Fruit fly (Drosophila melanogaster): Measurements from ENCODE around the gene VhaM9.7-a.

VhaM9.7-a gene

dm6 chr3L:4232724-4233367, 29.7 kb upstream of the VhaM9.7-a start (continued):
- TF ChIP-seq CG15269 (tag; optimal IDR thresholded peaks at IDR 0.05), result peak; percentile 9
- peak; percentile 36 for TF ChIP-seq dmrt11E (tag; optimal IDR thresholded peaks at IDR 0.05)
- TF ChIP-seq TFAM (GFP tag; optimal IDR thresholded peaks at IDR 0.05), result no peak
- peak; percentile 70 for TF ChIP-seq sens (GFP tag)
- TF ChIP-seq nerfin-2 (GFP tag; IDR thresholded peaks at IDR 0.05; ENCODE audit: partially characterized antibody), result no peak
- TF ChIP-seq cad (GFP tag; optimal IDR thresholded peaks at IDR 0.05), result no peak
- no peak for TF ChIP-seq CG17359 (tag; optimal IDR thresholded peaks at IDR 0.05)
- peak in 1 of 2 experiments; percentile 12 for TF ChIP-seq chif (GFP tag; optimal IDR thresholded peaks at IDR 0.05)
- TF ChIP-seq CG3407 (GFP tag; optimal IDR thresholded peaks at IDR 0.05), result no peak
- no peak for TF ChIP-seq fru (optimal IDR thresholded peaks at IDR 0.05)
- no peak for TF ChIP-seq CG3163 (GFP tag; optimal IDR thresholded peaks at IDR 0.05)
- peak; percentile 55 for TF ChIP-seq CG7556 (GFP tag; optimal IDR thresholded peaks at IDR 0.05)
- no peak for TF ChIP-seq CG2116 (GFP tag; optimal IDR thresholded peaks at IDR 0.05)
- TF ChIP-seq CG2712 (tag; optimal IDR thresholded peaks at IDR 0.05), result peak; percentile 9
- TF ChIP-seq CG34422 (GFP tag; IDR thresholded peaks at IDR 0.05), result no peak
- peak; percentile 50 for TF ChIP-seq ac (GFP tag; optimal IDR thresholded peaks at IDR 0.05)
- no peak for TF ChIP-seq Atf6 (GFP tag; IDR thresholded peaks at IDR 0.05)
- TF ChIP-seq al (GFP tag; IDR thresholded peaks at IDR 0.05), result no peak
- TF ChIP-seq nmo (GFP tag; optimal IDR thresholded peaks at IDR 0.05), result peak; percentile 56
- no peak for TF ChIP-seq knrl (GFP tag; IDR thresholded peaks at IDR 0.05; ENCODE audit: partially characterized antibody)
- no peak for TF ChIP-seq ind (GFP tag; optimal IDR thresholded peaks at IDR 0.05)
- no peak for TF ChIP-seq CG30020 (tag; optimal IDR thresholded peaks at IDR 0.05)
- no peak for TF ChIP-seq sna (GFP tag; IDR thresholded peaks at IDR 0.05; ENCODE audit: partially characterized antibody)
- TF ChIP-seq HLHmδ (GFP tag; optimal IDR thresholded peaks at IDR 0.05), result no peak
- TF ChIP-seq CG10267 (tag; optimal IDR thresholded peaks at IDR 0.05), result peak; percentile 5
- peak; percentile 8 for TF ChIP-seq shn (GFP tag; optimal IDR thresholded peaks at IDR 0.05)
- no peak for TF ChIP-seq chinmo (GFP tag; IDR thresholded peaks at IDR 0.05; ENCODE audit: partially characterized antibody)
- no peak for TF ChIP-seq Dll (GFP tag; IDR thresholded peaks at IDR 0.05; ENCODE audit: partially characterized antibody)
- peak; percentile 5 for TF ChIP-seq CG18599 (GFP tag; optimal IDR thresholded peaks at IDR 0.05)
- TF ChIP-seq Ptx1 (GFP tag; IDR thresholded peaks at IDR 0.05), result no peak
- TF ChIP-seq gem (tag; optimal IDR thresholded peaks at IDR 0.05), result peak; percentile 59
- TF ChIP-seq CG7928 (GFP tag; optimal IDR thresholded peaks at IDR 0.05), result no peak
- TF ChIP-seq chm (GFP tag; IDR thresholded peaks at IDR 0.05), result no peak
- TF ChIP-seq CG7963 (GFP tag; IDR thresholded peaks at IDR 0.05; ENCODE audit: partially characterized antibody), result no peak
- no peak for TF ChIP-seq Scr (GFP tag; IDR thresholded peaks at IDR 0.05; ENCODE audit: partially characterized antibody)
- no peak for TF ChIP-seq CG10543 (GFP tag; optimal IDR thresholded peaks at IDR 0.05)
- TF ChIP-seq Aef1 (GFP tag; IDR thresholded peaks at IDR 0.05), result no peak
- no peak for TF ChIP-seq emc (GFP tag; optimal IDR thresholded peaks at IDR 0.05)
- no peak for TF ChIP-seq ssp (GFP tag; IDR thresholded peaks at IDR 0.05)
- no peak for TF ChIP-seq wek (GFP tag; optimal IDR thresholded peaks at IDR 0.05)
- no peak for TF ChIP-seq Ets65A (GFP tag)
- TF ChIP-seq CG5953 (GFP tag; IDR thresholded peaks at IDR 0.05), result no peak
- no peak for TF ChIP-seq CG9876 (GFP tag; optimal IDR thresholded peaks at IDR 0.05)
- TF ChIP-seq CG10979 (tag; optimal IDR thresholded peaks at IDR 0.05), result peak; percentile 31
- TF ChIP-seq HHEX (GFP tag; optimal IDR thresholded peaks at IDR 0.05), result no peak
- no peak for TF ChIP-seq Poxn (GFP tag; IDR thresholded peaks at IDR 0.05)
- no peak for TF ChIP-seq CG6689 (GFP tag; IDR thresholded peaks at IDR 0.05)
- TF ChIP-seq CG11696 (GFP tag; IDR thresholded peaks at IDR 0.05), result no peak
- peak; percentile 45 for TF ChIP-seq Sox102F (GFP tag; optimal IDR thresholded peaks at IDR 0.05)
- TF ChIP-seq vvl (GFP tag; IDR thresholded peaks at IDR 0.05), result no peak
- TF ChIP-seq Hr3 (GFP tag; optimal IDR thresholded peaks at IDR 0.05), result no peak
